Fruit fly (Drosophila melanogaster) whole organism, pupa: ENCODE results near the gene CG15142.

Experiments
- CG32121 ChIP-seq: fragments of 200-800 bp; sonication (Bioruptor generic); IDR thresholded peaks from 2 replicates; pipeline ENCODE4 v1.3.6; 2022; ENCODE audit warnings: missing biosample characterization, missing genetic modification characterization
- D1 ChIP-seq: fragments of 200-800 bp; sonication (Bioruptor generic); optimal IDR thresholded peaks from 2 replicates; lab custom pipeline; 2018; ENCODE audit warnings: missing biosample characterization, mild to moderate bottlenecking, missing genetic modification characterization, moderate library complexity
- EcR ChIP-seq: fragments of 200-800 bp; sonication (Bioruptor generic); optimal IDR thresholded peaks from 3 replicates; lab custom pipeline; 2019; ENCODE audit warnings: missing biosample characterization, missing genetic modification characterization, mild to moderate bottlenecking, moderate library complexity, missing genetic modification reagents
- Ets98B ChIP-seq: fragments of 200-800 bp; sonication (Bioruptor generic); IDR thresholded peaks from 2 replicates; pipeline ENCODE4 v1.3.6; 2022; ENCODE audit warnings: missing biosample characterization, missing genetic modification characterization

DNA sequence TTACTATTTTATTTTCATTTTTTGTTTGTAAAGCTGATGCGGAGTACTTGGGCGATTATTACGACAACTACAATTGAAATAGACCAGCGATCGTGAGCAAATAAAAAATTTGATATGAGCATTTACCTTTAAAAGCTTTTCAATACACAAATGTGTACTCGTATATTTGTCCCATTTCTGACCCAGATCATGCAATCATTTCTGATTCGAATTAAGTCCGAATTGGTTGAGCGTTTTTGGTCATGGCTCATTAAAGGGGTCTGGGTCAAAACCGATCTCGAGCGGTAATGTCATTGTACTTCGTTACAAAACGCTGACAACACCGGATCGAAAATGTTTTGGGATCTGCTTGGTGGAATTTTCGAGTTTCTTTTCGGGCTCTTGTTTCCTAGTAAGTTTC lies 12.4 kb downstream of the CG15142 start, which contains the start of gene CG43220:
- TF ChIP-seq CG32121 (GFP tag; lab: Robert Waterston, UW), result no peak
- no peak for TF ChIP-seq D1 (tag; lab: Kevin White, UChicago)
- no peak for TF ChIP-seq Ets98B
- no peak for TF ChIP-seq EcR (GFP tag; lab: Kevin White, UChicago)
